Fruit fly (Drosophila melanogaster): ENCODE results near the gene CG3164.

Gene CG3164

DNA sequence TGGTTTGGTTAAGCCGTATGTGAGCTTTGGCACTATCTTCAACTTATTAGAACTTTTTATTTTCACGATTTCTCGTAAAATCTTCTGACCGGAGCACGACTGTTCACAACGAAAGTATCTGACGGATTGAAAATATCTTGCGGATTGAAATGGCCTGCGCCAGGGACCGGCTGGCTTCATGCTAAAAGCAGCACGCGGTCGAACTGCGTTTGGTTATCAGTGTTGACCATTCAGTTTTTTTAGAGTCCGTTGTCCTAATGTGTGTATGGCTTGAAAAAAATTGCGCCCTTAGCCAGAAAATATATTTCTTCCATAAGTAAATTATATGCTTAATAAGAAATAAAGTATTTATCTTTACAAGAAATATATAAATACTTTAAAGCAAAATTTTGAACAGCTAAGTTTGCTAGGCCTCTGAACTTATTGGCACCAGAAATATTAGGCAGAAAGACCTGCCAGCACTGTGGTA, 43.3 kb downstream of the CG3164 start, which contains the start of gene net (continued):
- TF ChIP-seq dmrt11E (tag; optimal IDR thresholded peaks at IDR 0.05) (peak; percentile 65), CG12104 (GFP tag; optimal IDR thresholded peaks at IDR 0.05) (peak; percentile 50), MTF-1 (GFP tag; optimal IDR thresholded peaks at IDR 0.05; ENCODE audit: borderline replicate concordance) (no peak), ash1 (GFP tag; optimal IDR thresholded peaks at IDR 0.05) (no peak), ro (GFP tag; IDR thresholded peaks at IDR 0.05) (no peak), CG16779 (GFP tag; IDR thresholded peaks at IDR 0.05) (no peak), CG12071 (GFP tag; optimal IDR thresholded peaks at IDR 0.05) (no peak), Blimp-1 (GFP tag; optimal IDR thresholded peaks at IDR 0.05) (peak; percentile 47), CG15269 (tag; optimal IDR thresholded peaks at IDR 0.05) (peak; percentile 78), gsb-n (tag; optimal IDR thresholded peaks at IDR 0.05) (peak; percentile 64), CG10543 (GFP tag; optimal IDR thresholded peaks at IDR 0.05) (peak; percentile 86), so (GFP tag; IDR thresholded peaks at IDR 0.05) (no peak), CG1233 (GFP tag; optimal IDR thresholded peaks at IDR 0.05) (peak; percentile 59), jigr1 (GFP tag; IDR thresholded peaks at IDR 0.05) (no peak), CG2120 (GFP tag; optimal IDR thresholded peaks at IDR 0.05) (peak; percentile 57), BtbVII (GFP tag; optimal IDR thresholded peaks at IDR 0.05) (peak; percentile 77), fd3F (GFP tag; optimal IDR thresholded peaks at IDR 0.05) (peak; percentile 59), Hr51 (GFP tag; optimal IDR thresholded peaks at IDR 0.05) (peak in 1 of 2 experiments; percentile 72), ato (GFP tag; IDR thresholded peaks at IDR 0.05; ENCODE audit: partially characterized antibody) (no peak), CG2678 (tag; optimal IDR thresholded peaks at IDR 0.05) (peak; percentile 88), CG4282 (GFP tag; optimal IDR thresholded peaks at IDR 0.05) (no peak), CG10209 (GFP tag; optimal IDR thresholded peaks at IDR 0.05) (peak; percentile 60), CG31388 (GFP tag; optimal IDR thresholded peaks at IDR 0.05) (no peak), sc (optimal IDR thresholded peaks at IDR 0.05) (no peak), sc (GFP tag; optimal IDR thresholded peaks at IDR 0.05) (peak; percentile 11), bigmax (GFP tag; optimal IDR thresholded peaks at IDR 0.05) (no peak), Rx (GFP tag; IDR thresholded peaks at IDR 0.05) (no peak), bab2 (GFP tag; optimal IDR thresholded peaks at IDR 0.05) (no peak), CG5953 (GFP tag; IDR thresholded peaks at IDR 0.05) (no peak), Atf6 (GFP tag; IDR thresholded peaks at IDR 0.05) (peak; percentile 51; the same call in 1 of the 2 replicates), ab (GFP tag; optimal IDR thresholded peaks at IDR 0.05) (no peak), Lim3 (GFP tag; IDR thresholded peaks at IDR 0.05) (no peak), CG6254 (GFP tag; optimal IDR thresholded peaks at IDR 0.05) (peak; percentile 63), CG32532 (GFP tag; IDR thresholded peaks at IDR 0.05) (peak; percentile 67), Dip2 (GFP tag; IDR thresholded peaks at IDR 0.05) (no peak), dysf (GFP tag; IDR thresholded peaks at IDR 0.05) (peak; percentile 61; the same call in 2 of the 3 replicates), Poxn (GFP tag; IDR thresholded peaks at IDR 0.05) (no peak), bcd (GFP tag; optimal IDR thresholded peaks at IDR 0.05) (peak; percentile 73), CG9797 (GFP tag; optimal IDR thresholded peaks at IDR 0.05) (no peak), CG12155 (GFP tag; optimal IDR thresholded peaks at IDR 0.05) (peak; percentile 47), sna (GFP tag; IDR thresholded peaks at IDR 0.05; ENCODE audit: partially characterized antibody) (no peak), Hr3 (GFP tag; optimal IDR thresholded peaks at IDR 0.05) (peak; percentile 47), lov (optimal IDR thresholded peaks at IDR 0.05) (no peak), lov (GFP tag; IDR thresholded peaks at IDR 0.05) (0 out of 3 replicates have a peak, but pooled peaks have one; percentile 61), HLH54F (GFP tag; optimal IDR thresholded peaks at IDR 0.05) (no peak), caup (GFP tag; optimal IDR thresholded peaks at IDR 0.05; ENCODE audit: severe bottlenecking) (peak; percentile 69), CG14710 (tag; optimal IDR thresholded peaks at IDR 0.05) (peak; percentile 58), luna (GFP tag; optimal IDR thresholded peaks at IDR 0.05) (no peak), CG4707 (GFP tag; optimal IDR thresholded peaks at IDR 0.05) (peak; percentile 31), B-H2 (GFP tag; optimal IDR thresholded peaks at IDR 0.05) (peak; percentile 88), CG11696 (GFP tag; IDR thresholded peaks at IDR 0.05) (no peak)

Data from whole organism, embryonic.